Worm (Caenorhabditis elegans) whole organism, late embryonic: Measurements from ENCODE around the gene str-44.

Source experiments
- F13H6.1 ChIP-seq: sonication (generic microtip); optimal IDR thresholded peaks from 2 replicates; lab custom pipeline; 2016; ENCODE audit warnings: missing genetic modification characterization, missing compliant biosample characterization
- K09A11.1 ChIP-seq: sonication (generic microtip); optimal IDR thresholded peaks from 2 replicates; lab custom pipeline; 2017; ENCODE audit warnings: antibody characterized with exemption, mild to moderate bottlenecking, missing genetic modification characterization, missing compliant biosample characterization; ENCODE audit not compliant: insufficient read depth
- Y22D7AL.16 ChIP-seq: sonication (generic microtip); optimal IDR thresholded peaks from 2 replicates; lab custom pipeline; 2016; ENCODE audit warnings: missing genetic modification characterization, missing compliant biosample characterization
- ama-1 ChIP-seq: fragments of 150-350 bp; optimal IDR thresholded peaks from 2 replicates; lab custom pipeline; 2014
- ceh-14 ChIP-seq: sonication (generic microtip); optimal IDR thresholded peaks from 2 replicates; lab custom pipeline; 2016; ENCODE audit warnings: missing genotype, missing genetic modification characterization, missing compliant biosample characterization
- ceh-18 ChIP-seq: sonication (generic microtip); optimal IDR thresholded peaks from 2 replicates; lab custom pipeline; 2016; ENCODE audit warnings: missing genetic modification characterization, missing compliant biosample characterization
- ceh-30 ChIP-seq: fragments of 150-350 bp; optimal IDR thresholded peaks from 2 replicates; lab custom pipeline; 2014; ENCODE audit warnings: missing biosample characterization, missing genetic modification characterization
- dmd-4 ChIP-seq: sonication (generic microtip); optimal IDR thresholded peaks from 2 replicates; lab custom pipeline; 2016; ENCODE audit warnings: borderline replicate concordance, missing genetic modification characterization, missing compliant biosample characterization
- nfya-1 ChIP-seq: sonication (generic microtip); optimal IDR thresholded peaks from 2 replicates; lab custom pipeline; 2017; ENCODE audit warnings: missing genetic modification characterization, mild to moderate bottlenecking, missing compliant biosample characterization, antibody characterized with exemption, moderate library complexity
- pqm-1 ChIP-seq: sonication (generic microtip); optimal IDR thresholded peaks from 2 replicates; lab custom pipeline; 2016; ENCODE audit warnings: missing genetic modification characterization, missing compliant biosample characterization
- pros-1 ChIP-seq: fragments of 150-350 bp; optimal IDR thresholded peaks from 2 replicates; lab custom pipeline; 2014; ENCODE audit warnings: missing biosample characterization, missing genetic modification reagents, missing genetic modification characterization
- tbx-2 ChIP-seq: sonication (generic microtip); optimal IDR thresholded peaks from 2 replicates; lab custom pipeline; 2016; ENCODE audit warnings: missing genetic modification characterization, missing compliant biosample characterization

DNA sequence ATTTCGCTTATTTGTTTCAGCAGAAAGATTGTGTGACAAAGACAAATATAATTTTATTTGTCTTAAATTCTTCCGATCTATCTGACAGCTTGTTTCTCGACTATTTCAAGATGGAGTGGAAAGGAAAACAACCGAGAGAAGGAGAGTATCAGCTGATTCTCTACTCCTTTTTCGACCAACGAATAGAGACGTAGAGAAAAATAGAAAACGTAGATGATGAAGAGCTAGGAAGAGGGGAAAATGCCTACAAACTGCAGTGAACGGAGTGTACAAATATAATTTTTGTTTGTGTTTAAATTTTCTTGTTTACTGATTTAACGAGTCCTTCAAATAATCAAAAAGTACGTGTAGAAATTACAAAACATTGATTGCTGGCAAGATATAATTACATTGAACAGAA is 29.3 kb upstream of the str-44 start:
- TF ChIP-seq ama-1 (no peak), pros-1 (tag; lab: Kevin White, UChicago) (no peak), Y22D7AL.16 (tag; lab: Kevin White, UChicago) (no peak), pqm-1 (tag; lab: Kevin White, UChicago) (no peak), dmd-4 (tag; lab: Kevin White, UChicago) (no peak), F13H6.1 (tag; lab: Kevin White, UChicago) (no peak), tbx-2 (tag; lab: Kevin White, UChicago) (no peak), nfya-1 (tag; lab: Kevin White, UChicago) (peak; percentile 2), ceh-14 (tag; lab: Kevin White, UChicago) (no peak), K09A11.1 (tag; lab: Kevin White, UChicago) (no peak), ceh-18 (tag; lab: Kevin White, UChicago) (no peak), ceh-30 (tag; lab: Kevin White, UChicago) (no peak)
